Worm (Caenorhabditis elegans) whole organism, L4/young adult: ENCODE results near the gene C51E3.9.

Experiments used
- W03F9.2 ChIP-seq: fragments of 150-350 bp; optimal IDR thresholded peaks from 2 replicates; lab custom pipeline; 2014; ENCODE audit warnings: missing biosample characterization, missing genetic modification characterization
- him-1 ChIP-seq: sonication (generic microtip); optimal IDR thresholded peaks from 2 replicates; lab custom pipeline; 2016; ENCODE audit warnings: missing genotype, missing genetic modification reagents, missing genetic modification characterization, missing compliant biosample characterization

- TF ChIP-seq him-1 (tag; lab: Kevin White, UChicago), result no peak
- TF ChIP-seq W03F9.2 (tag; lab: Kevin White, UChicago), result no peak
Observed at ce11 chrV:10182984-10183383, 37.2 kb downstream of the C51E3.9 start, which contains the start of gene ZK856.4.
